Fruit fly (Drosophila melanogaster): ENCODE measurements around the gene CG1316.

DNA sequence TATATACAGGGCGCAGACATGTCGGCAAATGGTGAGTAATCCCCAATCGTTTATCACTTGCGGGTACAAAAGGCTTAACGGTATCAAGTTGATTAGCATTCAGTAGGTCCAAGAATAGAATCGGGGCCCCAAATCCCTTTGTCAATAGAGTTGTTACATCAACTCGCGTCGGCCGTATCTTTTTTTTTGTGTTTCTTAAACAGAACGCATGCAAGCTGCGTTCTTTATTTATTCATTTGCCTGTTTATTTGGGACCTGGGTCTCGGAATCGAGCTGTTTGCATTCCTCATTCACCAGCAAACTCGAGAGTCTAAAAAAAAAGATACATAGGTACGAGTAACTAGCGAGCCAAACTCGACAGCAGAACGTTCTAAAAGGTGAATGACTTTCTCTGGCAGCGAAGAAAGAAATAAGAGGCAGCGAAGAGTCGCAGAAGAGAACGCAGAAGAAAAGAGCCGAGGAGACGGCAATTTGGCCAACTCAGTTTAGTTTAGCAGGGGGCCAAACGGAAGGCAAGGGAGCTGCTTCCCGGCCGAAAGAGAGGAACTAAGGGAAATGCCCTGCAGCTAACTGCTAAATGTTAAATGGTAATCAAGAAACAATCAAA, 11.4 kb upstream of the CG1316 start:
- TF ChIP-seq bab2 (GFP tag; optimal IDR thresholded peaks at IDR 0.05): peak; percentile 13
- no peak for TF ChIP-seq CG9797 (GFP tag; optimal IDR thresholded peaks at IDR 0.05)
- TF ChIP-seq CG15696 (tag; optimal IDR thresholded peaks at IDR 0.05): peak; percentile 82
- no peak for TF ChIP-seq B-H1 (GFP tag; IDR thresholded peaks at IDR 0.05)
- TF ChIP-seq hbn (GFP tag; IDR thresholded peaks at IDR 0.05; ENCODE audit: partially characterized antibody): no peak
- no peak for TF ChIP-seq Eip74EF (GFP tag; optimal IDR thresholded peaks at IDR 0.05)
- no peak for TF ChIP-seq CG17328 (GFP tag; IDR thresholded peaks at IDR 0.05)
- TF ChIP-seq tx (GFP tag; optimal IDR thresholded peaks at IDR 0.05): no peak
- no peak for TF ChIP-seq sob (GFP tag; IDR thresholded peaks at IDR 0.05)
- no peak for TF ChIP-seq CG31224 (GFP tag; IDR thresholded peaks at IDR 0.05)
- no peak for TF ChIP-seq slou (GFP tag; optimal IDR thresholded peaks at IDR 0.05)
- peak; percentile 54 for TF ChIP-seq CG3407 (GFP tag; optimal IDR thresholded peaks at IDR 0.05)
